Worm (Caenorhabditis elegans): Measurements from ENCODE around the gene agt-1.
A peak's percentile ranks its signal among the peaks of the same experiment; 100 is the strongest.

The agt-1 gene

DNA sequence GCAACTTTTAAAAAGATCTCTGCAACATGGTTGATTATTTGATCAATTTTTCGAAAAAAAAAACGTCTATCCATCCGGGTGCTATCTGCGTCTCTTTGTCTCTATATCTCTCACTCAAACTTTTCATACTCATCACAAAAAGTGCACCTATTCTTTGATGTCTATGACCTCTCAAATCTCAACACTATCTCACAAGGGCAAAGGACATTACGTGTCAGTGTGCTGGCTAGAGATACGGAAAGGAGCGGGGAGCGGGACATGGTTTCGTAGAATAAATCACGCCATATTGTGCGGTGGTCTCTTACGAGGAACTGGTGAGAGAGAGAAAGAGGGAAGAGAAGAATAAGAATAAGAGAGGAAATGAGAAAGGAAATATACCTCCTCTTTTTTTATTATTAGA is 46.8 kb downstream of the agt-1 start (continued):
- TF ChIP-seq snpc-4 (GFP tag; optimal IDR thresholded peaks at IDR 0.05) (no peak), snpc-4 (tag; optimal IDR thresholded peaks at IDR 0.05) (peak in 3 of 4 experiments; percentile 31 to 51 (median 42)), B0336.3 (GFP tag; IDR thresholded peaks at IDR 0.05) (peak; percentile 79), fkh-3 (tag; optimal IDR thresholded peaks at IDR 0.05) (no peak), F10E7.11 (tag; optimal IDR thresholded peaks at IDR 0.05) (no peak), somi-1 (GFP tag; optimal IDR thresholded peaks at IDR 0.05) (peak; percentile 41), tbx-9 (tag; optimal IDR thresholded peaks at IDR 0.05; ENCODE audit: borderline replicate concordance) (no peak), nhr-27 (tag; optimal IDR thresholded peaks at IDR 0.05) (no peak), lin-35 (GFP tag; optimal IDR thresholded peaks at IDR 0.05) (peak in 1 of 3 experiments; percentile 31), tlf-1 (GFP tag; optimal IDR thresholded peaks at IDR 0.05) (peak; percentile 64), die-1 (tag; optimal IDR thresholded peaks at IDR 0.05) (no peak), unc-130 (GFP tag; optimal IDR thresholded peaks at IDR 0.05) (no peak), ceh-79 (tag; optimal IDR thresholded peaks at IDR 0.05) (no peak), F52B5.7 (tag; optimal IDR thresholded peaks at IDR 0.05) (no peak), lin-40 (tag; optimal IDR thresholded peaks at IDR 0.05) (peak; percentile 81), Y53G8AR.9 (GFP tag; conservative IDR thresholded peaks at IDR 0.05) (peak; percentile 60; the same call in 1 of the 2 replicates), madf-8 (GFP tag; conservative IDR thresholded peaks at IDR 0.05) (no peak), tbp1 (GFP tag; optimal IDR thresholded peaks at IDR 0.05) (peak; percentile 57), cebp-2 (GFP tag; IDR thresholded peaks at IDR 0.05) (no peak), cebp-1 (GFP tag; IDR thresholded peaks at IDR 0.05) (no peak), cebp-1 (tag; optimal IDR thresholded peaks at IDR 0.05) (peak; percentile 71), nfya-1 (tag; optimal IDR thresholded peaks at IDR 0.05; ENCODE audit: borderline replicate concordance, insufficient read depth) (no peak), Y79H2A.3 (GFP tag; conservative IDR thresholded peaks at IDR 0.05) (no peak), lir-1 (GFP tag; conservative IDR thresholded peaks at IDR 0.05) (no peak), snpc-3.4 (tag; optimal IDR thresholded peaks at IDR 0.05) (peak; percentile 26), Y67H2A.10 (GFP tag; conservative IDR thresholded peaks at IDR 0.05) (no peak), efl-1 (GFP tag; optimal IDR thresholded peaks at IDR 0.05) (no peak), let-607 (tag; optimal IDR thresholded peaks at IDR 0.05) (peak; percentile 28 to 68), ceh-91 (GFP tag; IDR thresholded peaks at IDR 0.05) (no peak), pbrm-1 (GFP tag; IDR thresholded peaks at IDR 0.05) (no peak), C06A6.2 (GFP tag; conservative IDR thresholded peaks at IDR 0.05) (peak; percentile 54), hsf-1 (GFP tag; IDR thresholded peaks at IDR 0.05) (no peak), rec-8 (tag; optimal IDR thresholded peaks at IDR 0.05) (no peak), mcd-1 (GFP tag; IDR thresholded peaks at IDR 0.05) (peak; percentile 57; the same call in 1 of the 2 replicates), B0035.1 (tag; optimal IDR thresholded peaks at IDR 0.05) (no peak), C17E4.6 (GFP tag; IDR thresholded peaks at IDR 0.05) (no peak), F49E8.2 (tag; optimal IDR thresholded peaks at IDR 0.05; ENCODE audit: insufficient read depth) (no peak), egl-44 (GFP tag; IDR thresholded peaks at IDR 0.05) (0 out of 2 replicates have a peak, but pooled peaks have one; percentile 47), F33H1.4 (GFP tag; IDR thresholded peaks at IDR 0.05) (no peak), xnd-1 (tag; optimal IDR thresholded peaks at IDR 0.05) (no peak), ama-1 (optimal IDR thresholded peaks at IDR 0.05) (no peak), ama-1 (GFP tag; optimal IDR thresholded peaks at IDR 0.05) (no peak), ceh-100 (GFP tag; IDR thresholded peaks at IDR 0.05) (no peak), ztf-18 (tag; optimal IDR thresholded peaks at IDR 0.05) (peak; percentile 15)
